Worm (Caenorhabditis elegans): ENCODE results near the gene txt-11.

ce11 chrV:3426076-3426475, 13.0 kb downstream of the txt-11 start, which contains the start of gene srab-22:
- TF ChIP-seq F49E8.2 (tag; optimal IDR thresholded peaks at IDR 0.05; ENCODE audit: insufficient read depth) (no peak), pha-4 (tag; optimal IDR thresholded peaks at IDR 0.05) (no peak), efl-1 (GFP tag; optimal IDR thresholded peaks at IDR 0.05) (no peak), F39B2.1 (GFP tag; IDR thresholded peaks at IDR 0.05) (no peak), attf-6 (GFP tag; IDR thresholded peaks at IDR 0.05) (no peak), snpc-1.3 (tag; optimal IDR thresholded peaks at IDR 0.05; ENCODE audit: insufficient read depth) (no peak), tlf-1 (GFP tag; optimal IDR thresholded peaks at IDR 0.05) (no peak), madf-3 (GFP tag; IDR thresholded peaks at IDR 0.05) (no peak), sptf-2 (GFP tag; optimal IDR thresholded peaks at IDR 0.05) (no peak), madf-10 (tag; optimal IDR thresholded peaks at IDR 0.05) (no peak), aptf-2 (GFP tag; conservative IDR thresholded peaks at IDR 0.05) (no peak), mes-4 (tag; optimal IDR thresholded peaks at IDR 0.05) (no peak), nfya-1 (tag; optimal IDR thresholded peaks at IDR 0.05; ENCODE audit: borderline replicate concordance, insufficient read depth) (no peak), cebp-1 (GFP tag; IDR thresholded peaks at IDR 0.05) (no peak), cebp-1 (tag; optimal IDR thresholded peaks at IDR 0.05) (no peak)
